Worm (Caenorhabditis elegans): ENCODE data around the gene crh-2.

- TF ChIP-seq cog-1 (tag; optimal IDR thresholded peaks at IDR 0.05) (no peak), T22C8.4 (GFP tag; IDR thresholded peaks at IDR 0.05) (no peak), flt-1 (GFP tag; IDR thresholded peaks at IDR 0.05) (no peak), tab-1 (GFP tag; IDR thresholded peaks at IDR 0.05) (no peak), ref-1 (GFP tag; conservative IDR thresholded peaks at IDR 0.05) (no peak), klf-2 (GFP tag; conservative IDR thresholded peaks at IDR 0.05) (no peak)
These were observed 4.2 kb downstream of the crh-2 start for ce11 chrII:5183207-5183606.

All from whole organism, midembryonic.